Worm (Caenorhabditis elegans) whole organism, young adult: Measurements from ENCODE around the gene nhr-11.
A peak's percentile ranks its signal among the peaks of the same experiment; 100 is the strongest.

Source experiments
- F33H1.4 ChIP-seq: fragments of 200-800 bp; sonication (Bioruptor generic); IDR thresholded peaks from 2 replicates; pipeline ENCODE4 v1.3.6; 2022; ENCODE audit warnings: missing genetic modification reagents, missing genetic modification characterization, missing compliant biosample characterization
- Y53G8AR.9 ChIP-seq: fragments of 200-800 bp; sonication (Bioruptor generic); conservative IDR thresholded peaks from 2 replicates; pipeline ENCODE4 v1.3.6; 2022; ENCODE audit warnings: missing genetic modification reagents, missing genetic modification characterization, missing compliant biosample characterization
- Y56A3A.18 ChIP-seq: fragments of 200-800 bp; sonication (Bioruptor generic); IDR thresholded peaks from 2 replicates; pipeline ENCODE4 v1.3.6; 2022; ENCODE audit warnings: missing genetic modification reagents, missing genetic modification characterization, missing compliant biosample characterization
- aptf-3 ChIP-seq: fragments of 200-800 bp; sonication (Bioruptor generic); IDR thresholded peaks from 2 replicates; pipeline ENCODE4 v1.3.6; 2022; ENCODE audit warnings: missing genetic modification characterization, missing compliant biosample characterization
- atf-7 ChIP-seq: sonication (generic microtip); optimal IDR thresholded peaks from 2 replicates; lab custom pipeline; 2017; ENCODE audit warnings: mild to moderate bottlenecking, missing genetic modification characterization, missing compliant biosample characterization
- athp-1 ChIP-seq: sonication (generic microtip); optimal IDR thresholded peaks from 2 replicates; lab custom pipeline; 2017; ENCODE audit warnings: mild to moderate bottlenecking, missing genetic modification characterization, missing compliant biosample characterization
- attf-5 ChIP-seq: fragments of 200-800 bp; sonication (Bioruptor generic); optimal IDR thresholded peaks from 2 replicates; lab custom pipeline; 2018; ENCODE audit warnings: mild to moderate bottlenecking, missing genetic modification characterization, missing compliant biosample characterization
- cebp-1 ChIP-seq, 2 experiments: fragments of 200-800 bp in 1 of 2; sonication (Bioruptor generic) in 1 of 2; sonication (generic microtip) in 1 of 2; IDR thresholded peaks in 1 of 2; optimal IDR thresholded peaks in 1 of 2; 2 replicates each; pipeline versions ENCODE4 v1.3.6 to Lab custom; 2017 to 2022; ENCODE audit warnings: missing compliant biosample characterization in 2 of 2, missing genetic modification characterization in 2 of 2, mild to moderate bottlenecking in 1 of 2, missing genetic modification reagents in 1 of 2, moderate library complexity in 1 of 2
- ceh-91 ChIP-seq: fragments of 200-800 bp; sonication (Bioruptor generic); IDR thresholded peaks from 2 replicates; pipeline ENCODE4 v1.3.6; 2022; ENCODE audit warnings: missing genetic modification reagents, missing genetic modification characterization, missing compliant biosample characterization
- die-1 ChIP-seq: sonication (generic microtip); optimal IDR thresholded peaks from 2 replicates; lab custom pipeline; 2016; ENCODE audit warnings: missing genotype, mild to moderate bottlenecking, missing genetic modification characterization, missing compliant biosample characterization
- dpl-1 ChIP-seq: fragments of 150-350 bp; optimal IDR thresholded peaks from 2 replicates; lab custom pipeline; 2014; ENCODE audit warnings: missing biosample characterization, missing genetic modification reagents, missing genetic modification characterization
- egl-18 ChIP-seq: fragments of 200-800 bp; sonication (Bioruptor generic); IDR thresholded peaks from 2 replicates; pipeline ENCODE4 v1.3.6; 2022; ENCODE audit warnings: missing genetic modification reagents, missing genetic modification characterization, missing compliant biosample characterization
- egl-44 ChIP-seq: fragments of 200-800 bp; sonication (Bioruptor generic); IDR thresholded peaks from 2 replicates; pipeline ENCODE4 v1.3.6; 2022; ENCODE audit warnings: missing genetic modification reagents, missing genetic modification characterization, missing compliant biosample characterization
- egrh-3 ChIP-seq: fragments of 200-800 bp; sonication (Bioruptor generic); IDR thresholded peaks from 2 replicates; pipeline ENCODE4 v1.3.6; 2022; ENCODE audit warnings: missing genetic modification reagents, missing genetic modification characterization, missing compliant biosample characterization
- gei-17 ChIP-seq: fragments of 200-800 bp; sonication (Bioruptor generic); optimal IDR thresholded peaks from 2 replicates; lab custom pipeline; 2018; ENCODE audit warnings: mild to moderate bottlenecking, missing genetic modification characterization, missing compliant biosample characterization
- lin-40 ChIP-seq: sonication (generic microtip); optimal IDR thresholded peaks from 2 replicates; lab custom pipeline; 2016; ENCODE audit warnings: missing genetic modification characterization, mild to moderate bottlenecking, missing compliant biosample characterization, missing genotype, missing genetic modification reagents
- lin-54 ChIP-seq: fragments of 200-800 bp; sonication (Bioruptor generic); optimal IDR thresholded peaks from 2 replicates; lab custom pipeline; 2018; ENCODE audit warnings: mild to moderate bottlenecking, missing genetic modification characterization, missing compliant biosample characterization
- lir-1 ChIP-seq: fragments of 200-800 bp; sonication (Bioruptor generic); conservative IDR thresholded peaks from 2 replicates; pipeline ENCODE4 v1.3.6; 2022; ENCODE audit warnings: missing genetic modification reagents, missing genetic modification characterization, missing compliant biosample characterization
- madf-8 ChIP-seq: fragments of 200-800 bp; sonication (Bioruptor generic); conservative IDR thresholded peaks from 2 replicates; pipeline ENCODE4 v1.3.6; 2022; ENCODE audit warnings: missing genetic modification reagents, missing genetic modification characterization, missing compliant biosample characterization
- mcd-1 ChIP-seq: fragments of 200-800 bp; sonication (Bioruptor generic); IDR thresholded peaks from 2 replicates; pipeline ENCODE4 v1.3.6; 2022; ENCODE audit warnings: missing genetic modification reagents, missing genetic modification characterization, missing compliant biosample characterization
- mes-4 ChIP-seq: sonication (generic microtip); optimal IDR thresholded peaks from 2 replicates; lab custom pipeline; 2016; ENCODE audit warnings: missing genotype, missing genetic modification characterization, missing compliant biosample characterization
- nfyb-1 ChIP-seq: fragments of 200-800 bp; sonication (Bioruptor generic); IDR thresholded peaks from 2 replicates; pipeline ENCODE4 v1.3.6; 2022; ENCODE audit warnings: missing genetic modification reagents, missing genetic modification characterization, missing compliant biosample characterization
- nhr-80 ChIP-seq: sonication (generic microtip); optimal IDR thresholded peaks from 2 replicates; lab custom pipeline; 2016; ENCODE audit warnings: missing genetic modification characterization, missing compliant biosample characterization
- pbrm-1 ChIP-seq: fragments of 200-800 bp; sonication (Bioruptor generic); IDR thresholded peaks from 2 replicates; pipeline ENCODE4 v1.3.6; 2022; ENCODE audit warnings: missing genetic modification reagents, missing genetic modification characterization, missing compliant biosample characterization
- rec-8 ChIP-seq, 2 experiments: sonication (generic microtip); optimal IDR thresholded peaks; 2 replicates each; lab custom pipeline; 2016; ENCODE audit warnings: mild to moderate bottlenecking in 2 of 2, missing genetic modification characterization in 2 of 2, missing genetic modification reagents in 2 of 2, missing genotype in 2 of 2, missing biosample characterization in 1 of 2, missing compliant biosample characterization in 1 of 2, moderate library complexity in 1 of 2
- sea-2 ChIP-seq: fragments of 200-800 bp; sonication (Bioruptor generic); IDR thresholded peaks from 2 replicates; pipeline ENCODE4 v1.3.6; 2022; ENCODE audit warnings: missing genetic modification characterization, missing compliant biosample characterization
- snpc-3.4 ChIP-seq: sonication (generic microtip); optimal IDR thresholded peaks from 2 replicates; lab custom pipeline; 2017; ENCODE audit warnings: missing genetic modification characterization, mild to moderate bottlenecking, missing compliant biosample characterization, antibody characterized with exemption, moderate library complexity, missing genotype, missing genetic modification reagents
- snpc-4 ChIP-seq, 5 experiments: fragments of 150-350 bp in 1 of 5; sonication (generic microtip) in 4 of 5; optimal IDR thresholded peaks; 2 replicates each; lab custom pipeline; 2014 to 2018; ENCODE audit warnings: missing genetic modification characterization in 5 of 5, missing biosample characterization in 3 of 5, antibody characterized with exemption in 2 of 5, mild to moderate bottlenecking in 2 of 5, missing compliant biosample characterization in 2 of 5, missing genotype in 2 of 5, moderate library complexity in 2 of 5, missing genetic modification reagents in 1 of 5
- unc-62 ChIP-seq: fragments of 150-350 bp; optimal IDR thresholded peaks from 2 replicates; lab custom pipeline; 2014; ENCODE audit warnings: missing biosample characterization, missing genetic modification reagents, missing genetic modification characterization
- ztf-25 ChIP-seq: fragments of 200-800 bp; sonication (Bioruptor generic); IDR thresholded peaks from 2 replicates; pipeline ENCODE4 v1.3.6; 2022; ENCODE audit warnings: missing genetic modification reagents, missing genetic modification characterization, missing compliant biosample characterization

Gene nhr-11

ce11 chrIV:9096160-9096879, 26.5 kb downstream of the nhr-11 start, which contains the start of the genes znf-706 and cpna-3 (continued):
- no peak for TF ChIP-seq gei-17
- TF ChIP-seq lin-54 (GFP tag; lab: Kevin White, UChicago) = peak; percentile 57
- peak; percentile 73 for TF ChIP-seq ceh-91 (GFP tag; lab: Robert Waterston, UW)
- no peak for TF ChIP-seq egl-44
- no peak for TF ChIP-seq nfyb-1 (GFP tag; lab: Robert Waterston, UW)
- peak; percentile 88 for TF ChIP-seq F33H1.4 (GFP tag; lab: Robert Waterston, UW)
- TF ChIP-seq, all 124 proteins: peak for 15

DNA sequence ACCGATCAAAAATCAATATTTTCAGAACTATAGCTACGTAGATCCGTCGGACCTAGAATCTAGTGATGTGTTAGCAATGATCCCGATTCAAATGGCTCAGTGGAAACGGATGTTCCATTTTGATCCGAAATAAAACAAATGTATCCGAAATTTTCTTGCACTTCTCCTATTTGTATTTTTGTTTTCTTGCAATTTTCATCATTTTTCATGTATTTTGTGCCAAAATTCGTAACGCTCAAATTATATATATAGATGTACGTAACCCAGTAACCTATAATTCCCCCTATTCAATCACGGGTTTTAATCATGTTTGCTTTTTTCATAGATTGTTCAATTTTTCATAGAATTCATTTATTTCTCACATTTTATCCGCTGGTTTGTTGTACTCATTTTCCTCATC, 29.1 kb downstream of the nhr-11 start, which contains the start of gene gldi-10:
gldi-10 (plus strand) TSS at position 301 of the 400 bp plus-strand sequence.
- TF ChIP-seq mes-4 (tag; lab: Kevin White, UChicago) (no peak), cebp-1 (GFP tag; IDR thresholded peaks at IDR 0.05; lab: Robert Waterston, UW) (no peak), cebp-1 (tag; optimal IDR thresholded peaks at IDR 0.05; lab: Kevin White, UChicago) (no peak), madf-8 (no peak), egrh-3 (GFP tag; lab: Robert Waterston, UW) (no peak), atf-7 (tag; lab: Kevin White, UChicago) (no peak), sea-2 (GFP tag; lab: Robert Waterston, UW) (no peak)

- TF ChIP-seq mcd-1 (GFP tag; lab: Robert Waterston, UW) (no peak), gei-17 (no peak), rec-8 (tag; optimal IDR thresholded peaks at IDR 0.05; lab: Kevin White, UChicago) (no peak)
- TF ChIP-seq, all 124 proteins: peak for 0
Observed at ce11 chrIV:9100835-9101234, 31.0 kb downstream of the nhr-11 start.

- TF ChIP-seq unc-62 (GFP tag; lab: Kevin White, UChicago) = no peak
- no peak for TF ChIP-seq lin-40 (tag; lab: Kevin White, UChicago)
- TF ChIP-seq F33H1.4 (GFP tag; lab: Robert Waterston, UW) = no peak
- TF ChIP-seq pbrm-1 (GFP tag; lab: Robert Waterston, UW) = no peak
- TF ChIP-seq die-1 (tag; lab: Kevin White, UChicago) = no peak
- no peak for TF ChIP-seq egl-18 (GFP tag; lab: Robert Waterston, UW)
- no peak for TF ChIP-seq ztf-25
- no peak for TF ChIP-seq athp-1 (tag; lab: Kevin White, UChicago)
- TF ChIP-seq Y56A3A.18 (GFP tag; lab: Robert Waterston, UW) = no peak
- no peak for TF ChIP-seq lir-1 (GFP tag; lab: Robert Waterston, UW)
- no peak for TF ChIP-seq Y53G8AR.9 (GFP tag; lab: Robert Waterston, UW)
Observed at ce11 chrIV:9104071-9105016, 34.5 kb downstream of the nhr-11 start, which contains the start of the genes C01F6.14 and fem-3. Gene C01F6.14, minus strand, starts transcription at chrIV:9104121. Gene fem-3, plus strand, starts transcription at chrIV:9104966.

DNA sequence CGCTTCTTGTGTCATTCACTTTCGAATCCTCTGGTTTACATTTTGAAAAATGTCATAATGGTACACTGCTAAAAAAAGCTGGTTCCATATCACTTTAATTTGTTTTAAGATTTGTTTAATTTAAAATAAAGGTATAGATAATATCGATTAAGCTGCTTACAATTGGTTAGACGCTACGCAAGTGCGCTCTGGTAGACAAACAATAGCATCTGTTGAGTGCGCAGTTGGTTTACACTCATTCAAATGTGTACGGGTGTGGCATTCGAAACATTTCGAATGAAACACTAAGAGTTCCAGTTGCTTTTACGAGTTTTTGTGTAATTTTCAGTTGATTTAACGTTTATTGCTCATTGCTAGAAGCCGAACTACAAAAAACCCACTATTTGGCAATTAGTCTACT, 37.7 kb downstream of the nhr-11 start:
- TF ChIP-seq ztf-25 (no peak), attf-5 (GFP tag; lab: Kevin White, UChicago) (peak; percentile 43), dpl-1 (GFP tag; lab: Kevin White, UChicago) (no peak), nhr-80 (tag; lab: Kevin White, UChicago) (peak; percentile 15), aptf-3 (GFP tag; lab: Robert Waterston, UW) (no peak), snpc-4 (GFP tag; optimal IDR thresholded peaks at IDR 0.05; lab: Kevin White, UChicago) (no peak), snpc-4 (tag; optimal IDR thresholded peaks at IDR 0.05; lab: Kevin White, UChicago) (peak in 1 of 4 experiments; percentile 18), snpc-3.4 (tag; lab: Kevin White, UChicago) (peak; percentile 4)
